Worm (Caenorhabditis elegans) whole organism, late embryonic: Measurements from ENCODE around the gene thk-1.
A peak's percentile ranks its signal among the peaks of the same experiment; 100 is the strongest.

Experiments used
- ahr-1 ChIP-seq: sonication (generic microtip); optimal IDR thresholded peaks from 2 replicates; lab custom pipeline; 2016; ENCODE audit warnings: missing genetic modification characterization, missing compliant biosample characterization
- ama-1 ChIP-seq: fragments of 150-350 bp; optimal IDR thresholded peaks from 2 replicates; lab custom pipeline; 2014
- ceh-24 ChIP-seq: sonication (generic microtip); optimal IDR thresholded peaks from 2 replicates; lab custom pipeline; 2016; ENCODE audit warnings: mild to moderate bottlenecking, missing genetic modification characterization, missing compliant biosample characterization
- ceh-31 ChIP-seq: sonication (generic microtip); optimal IDR thresholded peaks from 2 replicates; lab custom pipeline; 2016; ENCODE audit warnings: missing genetic modification characterization, missing compliant biosample characterization
- ceh-6 ChIP-seq: fragments of 200-800 bp; sonication (Bioruptor generic); optimal IDR thresholded peaks from 2 replicates; lab custom pipeline; 2018; ENCODE audit warnings: mild to moderate bottlenecking, missing genetic modification characterization, missing compliant biosample characterization
- fkh-10 ChIP-seq: fragments of 150-350 bp; optimal IDR thresholded peaks from 2 replicates; lab custom pipeline; 2014; ENCODE audit warnings: missing biosample characterization, missing genetic modification reagents, missing genetic modification characterization
- hlh-13 ChIP-seq: fragments of 200-800 bp; sonication (Bioruptor generic); optimal IDR thresholded peaks from 2 replicates; lab custom pipeline; 2018; ENCODE audit warnings: mild to moderate bottlenecking, missing genetic modification characterization, missing compliant biosample characterization
- hlh-15 ChIP-seq: sonication (generic microtip); optimal IDR thresholded peaks from 2 replicates; lab custom pipeline; 2016; ENCODE audit warnings: missing genetic modification characterization, missing compliant biosample characterization
- pax-1 ChIP-seq: fragments of 150-350 bp; optimal IDR thresholded peaks from 2 replicates; lab custom pipeline; 2014; ENCODE audit warnings: missing biosample characterization, missing genetic modification characterization
- sox-4 ChIP-seq: sonication (generic microtip); optimal IDR thresholded peaks from 2 replicates; lab custom pipeline; 2017; ENCODE audit warnings: mild to moderate bottlenecking, missing genetic modification characterization, inconsistent platforms, missing compliant biosample characterization
- tbx-7 ChIP-seq: sonication (generic microtip); optimal IDR thresholded peaks from 2 replicates; lab custom pipeline; 2016; ENCODE audit warnings: missing genotype, missing genetic modification characterization, missing compliant biosample characterization
- unc-55 ChIP-seq: sonication (generic microtip); optimal IDR thresholded peaks from 2 replicates; lab custom pipeline; 2017; ENCODE audit warnings: missing biosample characterization, missing genetic modification reagents, missing genetic modification characterization

- no peak for TF ChIP-seq tbx-7
- no peak for TF ChIP-seq unc-55 (GFP tag; lab: Kevin White, UChicago)
- TF ChIP-seq hlh-13, result no peak
- TF ChIP-seq ceh-24 (tag; lab: Kevin White, UChicago), result no peak
- TF ChIP-seq ceh-31 (tag; lab: Kevin White, UChicago), result peak; percentile 30
- no peak for TF ChIP-seq ceh-6 (GFP tag; lab: Kevin White, UChicago)
- no peak for TF ChIP-seq ahr-1 (tag; lab: Kevin White, UChicago)
- no peak for TF ChIP-seq ama-1 (lab: Kevin White, UChicago)
- TF ChIP-seq pax-1 (tag; lab: Kevin White, UChicago), result no peak
- no peak for TF ChIP-seq sox-4
- no peak for TF ChIP-seq fkh-10 (GFP tag; lab: Kevin White, UChicago)
- no peak for TF ChIP-seq hlh-15 (tag; lab: Kevin White, UChicago)
Measured at ce11 chrIV:10330962-10331361, 49.6 kb upstream of the thk-1 start.
